Fruit fly (Drosophila melanogaster): ENCODE results near the gene mtd.

Gene mtd

dm6 chr3R:5302939-5303777 is 47.1 kb downstream of the mtd start (continued):
- peak; percentile 22 for TF ChIP-seq CG12219 (GFP tag; optimal IDR thresholded peaks at IDR 0.05)
- no peak for TF ChIP-seq Camta (GFP tag; optimal IDR thresholded peaks at IDR 0.05)
- peak; percentile 2 for TF ChIP-seq CG9727 (GFP tag; optimal IDR thresholded peaks at IDR 0.05)
- TF ChIP-seq gfzf (GFP tag; optimal IDR thresholded peaks at IDR 0.05), result no peak
- TF ChIP-seq seq (GFP tag; IDR thresholded peaks at IDR 0.05), result 0 out of 2 replicates have a peak, but pooled peaks have one; percentile 42
- peak; percentile 15 for TF ChIP-seq Deaf1 (tag; optimal IDR thresholded peaks at IDR 0.05)
- TF ChIP-seq pho (GFP tag; optimal IDR thresholded peaks at IDR 0.05), result peak; percentile 3
- TF ChIP-seq CG9817 (tag; optimal IDR thresholded peaks at IDR 0.05), result no peak
- TF ChIP-seq Asciz (GFP tag; optimal IDR thresholded peaks at IDR 0.05), result peak; percentile 5
- no peak for TF ChIP-seq CG42726 (GFP tag; IDR thresholded peaks at IDR 0.05; ENCODE audit: partially characterized antibody)
- TF ChIP-seq grn (GFP tag; optimal IDR thresholded peaks at IDR 0.05), result peak; percentile 78
- peak; percentile 80 for TF ChIP-seq sd (tag; optimal IDR thresholded peaks at IDR 0.05)
- peak; percentile 37 for TF ChIP-seq CG15696 (tag; optimal IDR thresholded peaks at IDR 0.05)
- TF ChIP-seq dysf (GFP tag; IDR thresholded peaks at IDR 0.05), result peak; percentile 28; the same call in 1 of the 3 replicates
- TF ChIP-seq CG15601 (tag; optimal IDR thresholded peaks at IDR 0.05), result peak; percentile 61
- peak; percentile 16 for TF ChIP-seq CG12769 (tag; optimal IDR thresholded peaks at IDR 0.05)
- peak; percentile 67; the same call in 1 of the 3 replicates for TF ChIP-seq ci (GFP tag; IDR thresholded peaks at IDR 0.05)
- TF ChIP-seq E2f1 (GFP tag; IDR thresholded peaks at IDR 0.05), result no peak; the same call in 1 of the 2 replicates
- peak; percentile 60 for TF ChIP-seq CG15479 (GFP tag; optimal IDR thresholded peaks at IDR 0.05)
- TF ChIP-seq unc-4 (GFP tag; IDR thresholded peaks at IDR 0.05; ENCODE audit: partially characterized antibody), result no peak
- TF ChIP-seq CG6813 (GFP tag; optimal IDR thresholded peaks at IDR 0.05), result peak; percentile 27
- peak; percentile 29 for TF ChIP-seq Kr (GFP tag; optimal IDR thresholded peaks at IDR 0.05)
- TF ChIP-seq kay (GFP tag; optimal IDR thresholded peaks at IDR 0.05), result peak; percentile 30
- no peak for TF ChIP-seq Abd-B (GFP tag; optimal IDR thresholded peaks at IDR 0.05)
- TF ChIP-seq HLHmδ (GFP tag; optimal IDR thresholded peaks at IDR 0.05), result peak; percentile 62
- no peak for TF ChIP-seq schlank (tag; optimal IDR thresholded peaks at IDR 0.05)
- no peak for TF ChIP-seq dm (GFP tag; optimal IDR thresholded peaks at IDR 0.05)
- TF ChIP-seq Ravus (GFP tag; IDR thresholded peaks at IDR 0.05), result no peak
- peak; percentile 84; the same call in 1 of the 3 replicates for TF ChIP-seq CG2199 (GFP tag; IDR thresholded peaks at IDR 0.05)
- TF ChIP-seq CG31441 (GFP tag; IDR thresholded peaks at IDR 0.05), result no peak
- TF ChIP-seq wek (GFP tag; optimal IDR thresholded peaks at IDR 0.05), result peak; percentile 14
- TF ChIP-seq caup (GFP tag; optimal IDR thresholded peaks at IDR 0.05; ENCODE audit: severe bottlenecking), result no peak
- no peak for TF ChIP-seq CG5953 (GFP tag; IDR thresholded peaks at IDR 0.05)
- peak; percentile 52 for TF ChIP-seq ATbp (GFP tag; optimal IDR thresholded peaks at IDR 0.05)
- no peak for TF ChIP-seq sqz (GFP tag; optimal IDR thresholded peaks at IDR 0.05)
- TF ChIP-seq Sox100B (GFP tag; optimal IDR thresholded peaks at IDR 0.05), result peak; percentile 28
- no peak for TF ChIP-seq CG13775 (GFP tag; optimal IDR thresholded peaks at IDR 0.05)
- peak; percentile 2 for TF ChIP-seq CG2678 (tag; optimal IDR thresholded peaks at IDR 0.05)
- TF ChIP-seq crp (GFP tag; optimal IDR thresholded peaks at IDR 0.05), result no peak
- TF ChIP-seq ap (GFP tag; IDR thresholded peaks at IDR 0.05), result no peak
- TF ChIP-seq chm (GFP tag; IDR thresholded peaks at IDR 0.05), result peak; percentile 65
- peak; percentile 48; the same call in 1 of the 2 replicates for TF ChIP-seq Xrp1 (GFP tag; IDR thresholded peaks at IDR 0.05)
- peak; percentile 35; the same call in 1 of the 2 replicates for TF ChIP-seq stc (GFP tag; IDR thresholded peaks at IDR 0.05)
- peak; percentile 21 for TF ChIP-seq CG1233 (GFP tag; optimal IDR thresholded peaks at IDR 0.05)
- TF ChIP-seq sug (tag; optimal IDR thresholded peaks at IDR 0.05), result peak; percentile 60
- TF ChIP-seq CG3407 (GFP tag; optimal IDR thresholded peaks at IDR 0.05), result no peak
- 0 out of 3 replicates have a peak, but pooled peaks have one; percentile 54 for TF ChIP-seq CG11456 (GFP tag; IDR thresholded peaks at IDR 0.05)
- TF ChIP-seq CG8478 (optimal IDR thresholded peaks at IDR 0.05), result no peak

Data from whole organism, embryonic.